Fruit fly (Drosophila melanogaster) whole organism, embryonic: ENCODE results near the gene Fum1.

ENCODE experiments used
- BtbVII ChIP-seq: fragments of 200-800 bp; sonication (Bioruptor generic); optimal IDR thresholded peaks from 3 replicates; lab custom pipeline; 2017; ENCODE audit warnings: missing biosample characterization, mild to moderate bottlenecking, missing genetic modification characterization
- CG10543 ChIP-seq: fragments of 200-800 bp; sonication (Bioruptor generic); optimal IDR thresholded peaks from 3 replicates; lab custom pipeline; 2017; ENCODE audit warnings: missing biosample characterization, mild to moderate bottlenecking, missing genetic modification characterization, moderate library complexity
- CG14667 ChIP-seq: fragments of 200-800 bp; sonication (Bioruptor generic); IDR thresholded peaks from 2 replicates; pipeline ENCODE4 v1.3.6; 2022; ENCODE audit warnings: missing biosample characterization, missing genetic modification characterization
- CG15479 ChIP-seq: fragments of 200-800 bp; sonication (Bioruptor generic); optimal IDR thresholded peaks from 3 replicates; lab custom pipeline; 2019; ENCODE audit warnings: missing biosample characterization, mild to moderate bottlenecking, missing genetic modification characterization, moderate library complexity
- CG15696 ChIP-seq: fragments of 200-800 bp; sonication (Bioruptor generic); optimal IDR thresholded peaks from 2 replicates; lab custom pipeline; 2019; ENCODE audit warnings: missing biosample characterization, mild to moderate bottlenecking, missing genetic modification characterization, moderate library complexity
- CG1647 ChIP-seq: fragments of 200-800 bp; sonication (Bioruptor generic); optimal IDR thresholded peaks from 3 replicates; lab custom pipeline; 2016; ENCODE audit warnings: missing biosample characterization, missing genetic modification characterization
- CG17385 ChIP-seq: fragments of 200-800 bp; sonication (Bioruptor generic); optimal IDR thresholded peaks from 3 replicates; lab custom pipeline; 2018; ENCODE audit warnings: missing biosample characterization, mild to moderate bottlenecking, missing genetic modification characterization
- CG17568 ChIP-seq: fragments of 200-800 bp; sonication (Bioruptor generic); optimal IDR thresholded peaks from 2 replicates; lab custom pipeline; 2018; ENCODE audit warnings: missing biosample characterization, mild to moderate bottlenecking, missing genetic modification characterization, moderate library complexity
- CG18011 ChIP-seq: fragments of 200-800 bp; sonication (Bioruptor generic); optimal IDR thresholded peaks from 2 replicates; lab custom pipeline; 2017; ENCODE audit warnings: missing biosample characterization, missing genetic modification characterization, mild to moderate bottlenecking, moderate library complexity, missing genotype
- CG18599 ChIP-seq: fragments of 200-800 bp; sonication (Bioruptor generic); optimal IDR thresholded peaks from 3 replicates; lab custom pipeline; 2017; ENCODE audit warnings: missing biosample characterization, missing genetic modification characterization, mild to moderate bottlenecking, moderate library complexity, missing genetic modification reagents
- CG18764 ChIP-seq: fragments of 200-800 bp; sonication (Bioruptor generic); optimal IDR thresholded peaks from 3 replicates; lab custom pipeline; 2016; ENCODE audit warnings: missing biosample characterization, missing genetic modification characterization
- CG2202 ChIP-seq: fragments of 200-800 bp; sonication (Bioruptor generic); optimal IDR thresholded peaks from 2 replicates; lab custom pipeline; 2018; ENCODE audit warnings: missing biosample characterization, mild to moderate bottlenecking, missing genetic modification characterization
- CG2875 ChIP-seq: fragments of 200-800 bp; sonication (Bioruptor generic); optimal IDR thresholded peaks from 2 replicates; lab custom pipeline; 2017; ENCODE audit warnings: missing biosample characterization, mild to moderate bottlenecking, missing genetic modification characterization, missing genetic modification reagents
- CG33213 ChIP-seq: fragments of 200-800 bp; sonication (Bioruptor generic); optimal IDR thresholded peaks from 3 replicates; lab custom pipeline; 2016; ENCODE audit warnings: missing biosample characterization, missing genetic modification characterization
- CHES-1-like ChIP-seq: fragments of 200-800 bp; sonication (Bioruptor generic); optimal IDR thresholded peaks from 2 replicates; lab custom pipeline; 2016; ENCODE audit warnings: missing biosample characterization, missing genetic modification characterization
- E2f1 ChIP-seq: fragments of 200-800 bp; sonication (Bioruptor generic); IDR thresholded peaks from 2 replicates; pipeline ENCODE4 v1.3.6; 2022; ENCODE audit warnings: missing biosample characterization, missing genetic modification characterization
- ERR ChIP-seq: fragments of 200-800 bp; sonication (Bioruptor generic); optimal IDR thresholded peaks from 2 replicates; lab custom pipeline; 2016; ENCODE audit warnings: missing biosample characterization, missing genetic modification characterization
- Fer1 ChIP-seq: fragments of 200-800 bp; sonication (Bioruptor generic); optimal IDR thresholded peaks from 2 replicates; lab custom pipeline; 2017; ENCODE audit warnings: missing biosample characterization, mild to moderate bottlenecking, missing genetic modification characterization
- HLH4C ChIP-seq: fragments of 200-800 bp; sonication (Bioruptor generic); IDR thresholded peaks from 3 replicates; pipeline ENCODE4 v1.3.6; 2022; ENCODE audit warnings: missing biosample characterization, missing genetic modification characterization; ENCODE audit not compliant: partially characterized antibody
- Meics ChIP-seq: fragments of 200-800 bp; sonication (Bioruptor generic); optimal IDR thresholded peaks from 2 replicates; lab custom pipeline; 2017; ENCODE audit warnings: missing biosample characterization, mild to moderate bottlenecking, missing genetic modification characterization
- Nf-YC ChIP-seq: fragments of 200-800 bp; optimal IDR thresholded peaks from 3 replicates; lab custom pipeline; 2019; ENCODE audit warnings: missing biosample characterization, mild to moderate bottlenecking, missing genetic modification characterization, moderate library complexity
- Ssrp ChIP-seq: fragments of 200-800 bp; sonication (Bioruptor generic); optimal IDR thresholded peaks from 2 replicates; lab custom pipeline; 2018; ENCODE audit warnings: missing biosample characterization, mild to moderate bottlenecking, missing genetic modification characterization, moderate library complexity
- al ChIP-seq: fragments of 200-800 bp; sonication (Bioruptor generic); IDR thresholded peaks from 2 replicates; pipeline ENCODE4 v1.3.6; 2022; ENCODE audit warnings: missing biosample characterization, missing genetic modification characterization
- ato ChIP-seq: fragments of 200-800 bp; sonication (Bioruptor generic); IDR thresholded peaks from 2 replicates; pipeline ENCODE4 v1.3.6; 2022; ENCODE audit warnings: missing biosample characterization, missing genetic modification characterization; ENCODE audit not compliant: partially characterized antibody
- cad ChIP-seq: fragments of >200 bp; optimal IDR thresholded peaks from 2 replicates; lab custom pipeline; 2017; ENCODE audit warnings: missing biosample characterization, missing genetic modification characterization
- cato ChIP-seq: fragments of 200-800 bp; sonication (Bioruptor generic); optimal IDR thresholded peaks from 2 replicates; lab custom pipeline; 2016; ENCODE audit warnings: missing biosample characterization, missing genetic modification characterization, borderline replicate concordance
- chinmo ChIP-seq: fragments of 200-800 bp; sonication (Bioruptor generic); IDR thresholded peaks from 4 replicates; pipeline ENCODE4 v1.3.6; 2022; ENCODE audit warnings: missing biosample characterization, missing genetic modification characterization; ENCODE audit not compliant: partially characterized antibody
- dan ChIP-seq: fragments of 200-800 bp; sonication (Bioruptor generic); IDR thresholded peaks from 2 replicates; pipeline ENCODE4 v1.3.6; 2022; ENCODE audit warnings: missing biosample characterization, missing genetic modification characterization
- disco-r ChIP-seq: fragments of 200-800 bp; sonication (Bioruptor generic); optimal IDR thresholded peaks from 2 replicates; lab custom pipeline; 2016; ENCODE audit warnings: missing biosample characterization, missing genetic modification characterization
- dmrt99B ChIP-seq: fragments of 200-800 bp; sonication (Bioruptor generic); optimal IDR thresholded peaks from 2 replicates; lab custom pipeline; 2018; ENCODE audit warnings: missing biosample characterization, mild to moderate bottlenecking, missing genetic modification characterization, moderate library complexity
- fd96Cb ChIP-seq: fragments of 200-800 bp; sonication (Bioruptor generic); optimal IDR thresholded peaks from 2 replicates; lab custom pipeline; 2018; ENCODE audit warnings: missing biosample characterization, mild to moderate bottlenecking, missing genetic modification characterization, moderate library complexity
- ftz-f1 ChIP-seq: fragments of 200-800 bp; sonication (Bioruptor generic); optimal IDR thresholded peaks from 2 replicates; lab custom pipeline; 2016; ENCODE audit warnings: missing biosample characterization, missing genetic modification characterization
- gcm2 ChIP-seq: fragments of 200-800 bp; sonication (Bioruptor generic); optimal IDR thresholded peaks from 2 replicates; lab custom pipeline; 2016; ENCODE audit warnings: missing biosample characterization, missing genetic modification characterization
- hb ChIP-seq: fragments of 200-800 bp; sonication (Bioruptor generic); IDR thresholded peaks from 3 replicates; pipeline ENCODE4 v1.3.6; 2022; ENCODE audit warnings: missing biosample characterization, missing genetic modification characterization; ENCODE audit not compliant: partially characterized antibody
- hth ChIP-seq: fragments of >200 bp; optimal IDR thresholded peaks from 2 replicates; lab custom pipeline; 2017; ENCODE audit warnings: inconsistent platforms
- ken ChIP-seq: fragments of 200-800 bp; sonication (Bioruptor generic); IDR thresholded peaks from 3 replicates; pipeline ENCODE4 v1.3.6; 2022; ENCODE audit warnings: missing biosample characterization, missing genetic modification characterization
- lmd ChIP-seq: fragments of 200-800 bp; sonication (Bioruptor generic); IDR thresholded peaks from 2 replicates; pipeline ENCODE4 v1.3.6; 2022; ENCODE audit warnings: missing biosample characterization, missing genetic modification characterization
- maf-S ChIP-seq: fragments of 200-800 bp; sonication (Bioruptor generic); optimal IDR thresholded peaks from 2 replicates; lab custom pipeline; 2016; ENCODE audit warnings: missing biosample characterization, missing genetic modification characterization
- mirr ChIP-seq: fragments of 200-800 bp; sonication (Bioruptor generic); optimal IDR thresholded peaks from 3 replicates; lab custom pipeline; 2018; ENCODE audit warnings: missing biosample characterization, mild to moderate bottlenecking, missing genetic modification characterization
- nau ChIP-seq: fragments of 200-800 bp; sonication (Bioruptor generic); optimal IDR thresholded peaks from 3 replicates; lab custom pipeline; 2017; ENCODE audit warnings: missing biosample characterization, mild to moderate bottlenecking, missing genetic modification characterization, missing genetic modification reagents
- peb ChIP-seq: fragments of 200-800 bp; sonication (Bioruptor generic); IDR thresholded peaks from 2 replicates; pipeline ENCODE4 v1.3.6; 2022; ENCODE audit warnings: missing biosample characterization, missing genetic modification characterization
- pum ChIP-seq: fragments of 200-800 bp; sonication (Bioruptor generic); optimal IDR thresholded peaks from 2 replicates; lab custom pipeline; 2016; ENCODE audit warnings: missing biosample characterization, missing genetic modification characterization
- row ChIP-seq: fragments of 200-800 bp; sonication (Bioruptor generic); IDR thresholded peaks from 3 replicates; pipeline ENCODE4 v1.3.6; 2022; ENCODE audit warnings: missing biosample characterization, missing genetic modification characterization
- seq ChIP-seq: fragments of 200-800 bp; sonication (Bioruptor generic); IDR thresholded peaks from 2 replicates; pipeline ENCODE4 v1.3.6; 2022; ENCODE audit warnings: missing biosample characterization, missing genetic modification characterization
- shn ChIP-seq: fragments of 200-800 bp; sonication (Bioruptor generic); optimal IDR thresholded peaks from 3 replicates; lab custom pipeline; 2016; ENCODE audit warnings: missing biosample characterization, missing genetic modification characterization
- slp2 ChIP-seq: fragments of 200-800 bp; sonication (Bioruptor generic); optimal IDR thresholded peaks from 2 replicates; lab custom pipeline; 2016; ENCODE audit warnings: missing biosample characterization, missing genetic modification characterization
- ssp ChIP-seq: fragments of 200-800 bp; sonication (Bioruptor generic); IDR thresholded peaks from 2 replicates; pipeline ENCODE4 v1.3.6; 2022; ENCODE audit warnings: missing biosample characterization, missing genetic modification characterization
- sug ChIP-seq: fragments of 200-800 bp; optimal IDR thresholded peaks from 2 replicates; lab custom pipeline; 2019; ENCODE audit warnings: missing biosample characterization, mild to moderate bottlenecking, missing genetic modification characterization, moderate library complexity
- toy ChIP-seq: fragments of 200-800 bp; sonication (Bioruptor generic); IDR thresholded peaks from 2 replicates; pipeline ENCODE4 v1.3.6; 2022; ENCODE audit warnings: missing biosample characterization, missing genetic modification characterization
- twi ChIP-seq: fragments of 200-800 bp; optimal IDR thresholded peaks from 2 replicates; lab custom pipeline; 2019; ENCODE audit warnings: missing biosample characterization, mild to moderate bottlenecking, missing genetic modification characterization, moderate library complexity

Gene Fum1

DNA sequence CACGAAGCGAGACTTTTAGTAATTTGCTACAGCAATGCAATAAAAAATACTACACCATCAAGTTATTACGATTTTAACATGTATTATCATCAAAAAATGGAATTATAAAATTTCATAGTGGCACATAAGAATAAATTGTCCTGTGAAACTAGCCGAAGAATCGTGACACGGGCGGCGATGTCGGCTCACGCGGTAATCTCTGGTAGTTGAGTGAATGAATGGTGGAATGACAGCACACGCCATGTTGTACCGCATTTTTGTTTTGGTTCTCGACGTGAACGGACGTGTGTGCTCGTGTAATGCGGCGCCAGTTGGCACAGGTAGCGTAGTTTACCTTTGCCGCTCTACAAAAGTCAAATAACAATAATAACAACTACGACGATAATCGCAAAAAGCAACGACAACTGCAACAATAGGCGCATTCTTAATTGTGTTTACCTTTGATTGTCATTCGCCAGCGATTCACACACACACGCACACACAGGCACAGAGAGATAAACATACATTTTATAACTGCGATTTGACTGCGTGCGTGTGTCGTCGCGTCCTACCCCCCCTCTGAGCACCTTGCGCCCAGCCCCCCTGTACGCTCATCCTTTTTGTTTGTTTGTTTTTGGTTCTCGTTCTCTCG is 21.1 kb downstream of the Fum1 start, which contains the start of gene CG14441 (continued):
- TF ChIP-seq CG15696 (tag; lab: Kevin White, UChicago) (peak; percentile 10), ssp (GFP tag; lab: Robert Waterston, UW) (no peak), CG33213 (GFP tag; lab: Kevin White, UChicago) (peak; percentile 50), twi (tag; lab: Kevin White, UChicago) (peak; percentile 37), ken (no peak), CG18764 (GFP tag; lab: Kevin White, UChicago) (no peak), shn (GFP tag; lab: Kevin White, UChicago) (peak; percentile 18), ato (GFP tag; lab: Robert Waterston, UW) (peak; percentile 92), Ssrp (no peak), CG1647 (no peak), CG2875 (GFP tag; lab: Kevin White, UChicago) (no peak), cato (GFP tag; lab: Kevin White, UChicago) (no peak), BtbVII (GFP tag; lab: Kevin White, UChicago) (peak; percentile 80), peb (GFP tag; lab: Robert Waterston, UW) (no peak), CG2202 (no peak), CG18599 (GFP tag; lab: Kevin White, UChicago) (peak; percentile 79), nau (GFP tag; lab: Kevin White, UChicago) (peak; percentile 67), CG18011 (peak; percentile 0), HLH4C (GFP tag; lab: Robert Waterston, UW) (peak; percentile 96), toy (GFP tag; lab: Robert Waterston, UW) (0 out of 2 replicates have a peak, but pooled peaks have one; percentile 27), pum (GFP tag; lab: Kevin White, UChicago) (no peak), fd96Cb (tag; lab: Kevin White, UChicago) (no peak), lmd (GFP tag; lab: Robert Waterston, UW) (peak; percentile 27; the same call in 1 of the 2 replicates), al (GFP tag; lab: Robert Waterston, UW) (no peak), Nf-YC (peak; percentile 60), CG14667 (GFP tag; lab: Robert Waterston, UW) (no peak), dmrt99B (peak; percentile 56), mirr (GFP tag; lab: Kevin White, UChicago) (peak; percentile 52), sug (tag; lab: Kevin White, UChicago) (peak; percentile 53), ftz-f1 (GFP tag; lab: Kevin White, UChicago) (no peak), cad (GFP tag; lab: Kevin White, UChicago) (no peak), disco-r (GFP tag; lab: Kevin White, UChicago) (peak; percentile 52), hth (no peak), hb (GFP tag; lab: Robert Waterston, UW) (peak; percentile 93), CG10543 (GFP tag; lab: Kevin White, UChicago) (peak; percentile 86), CG17385 (GFP tag; lab: Kevin White, UChicago) (peak; percentile 57), CG15479 (GFP tag; lab: Kevin White, UChicago) (peak; percentile 78), maf-S (GFP tag; lab: Kevin White, UChicago) (no peak), dan (no peak), gcm2 (GFP tag; lab: Kevin White, UChicago) (no peak), Fer1 (GFP tag; lab: Kevin White, UChicago) (peak; percentile 86), Meics (GFP tag; lab: Kevin White, UChicago) (peak; percentile 65), seq (GFP tag; lab: Robert Waterston, UW) (peak; percentile 27; the same call in 1 of the 2 replicates), CHES-1-like (GFP tag; lab: Kevin White, UChicago) (peak; percentile 25), chinmo (GFP tag; lab: Robert Waterston, UW) (peak; percentile 98), ERR (GFP tag; lab: Kevin White, UChicago) (peak; percentile 55), E2f1 (GFP tag; lab: Robert Waterston, UW) (no peak), row (peak; percentile 98), CG17568 (GFP tag; lab: Kevin White, UChicago) (peak; percentile 82), slp2 (GFP tag; lab: Kevin White, UChicago) (no peak)
